Worm (Caenorhabditis elegans) whole organism, mixed stage, embryonic: Measurements from ENCODE around the gene pdcd-2.

ENCODE experiments used
- M03D4.4 ChIP-seq: sonication (generic microtip); optimal IDR thresholded peaks from 2 replicates; lab custom pipeline; 2017; ENCODE audit warnings: mild to moderate bottlenecking, missing genetic modification characterization, missing compliant biosample characterization
- bed-3 ChIP-seq: fragments of 200-800 bp; sonication (Bioruptor generic); optimal IDR thresholded peaks from 3 replicates; lab custom pipeline; 2018; ENCODE audit warnings: mild to moderate bottlenecking, missing genetic modification characterization, moderate library complexity, missing compliant biosample characterization
- ceh-39 ChIP-seq: fragments of 150-350 bp; optimal IDR thresholded peaks from 2 replicates; lab custom pipeline; 2014; ENCODE audit warnings: missing biosample characterization, missing genetic modification characterization
- ceh-43 ChIP-seq: fragments of 200-800 bp; sonication (Bioruptor generic); optimal IDR thresholded peaks from 2 replicates; lab custom pipeline; 2018; ENCODE audit warnings: mild to moderate bottlenecking, missing genetic modification characterization, moderate library complexity, missing compliant biosample characterization
- ceh-83 ChIP-seq: fragments of 200-800 bp; sonication (Bioruptor generic); optimal IDR thresholded peaks from 2 replicates; lab custom pipeline; 2018; ENCODE audit warnings: mild to moderate bottlenecking, missing genetic modification characterization, missing compliant biosample characterization
- cnd-1 ChIP-seq: fragments of 200-800 bp; sonication (Bioruptor generic); optimal IDR thresholded peaks from 2 replicates; lab custom pipeline; 2018; ENCODE audit warnings: mild to moderate bottlenecking, missing genetic modification characterization, missing compliant biosample characterization
- drap-1 ChIP-seq: fragments of 200-800 bp; sonication (Bioruptor generic); optimal IDR thresholded peaks from 3 replicates; lab custom pipeline; 2018; ENCODE audit warnings: mild to moderate bottlenecking, missing genetic modification characterization, missing compliant biosample characterization
- elt-1 ChIP-seq: sonication (generic microtip); optimal IDR thresholded peaks from 2 replicates; lab custom pipeline; 2017; ENCODE audit warnings: missing genetic modification characterization, mild to moderate bottlenecking, missing compliant biosample characterization, antibody characterized with exemption, moderate library complexity, borderline replicate concordance; ENCODE audit not compliant: insufficient read depth
- elt-3 ChIP-seq: fragments of 150-350 bp; optimal IDR thresholded peaks from 2 replicates; lab custom pipeline; 2014; ENCODE audit warnings: missing biosample characterization, missing genetic modification characterization
- ham-2 ChIP-seq: fragments of 200-800 bp; sonication (Bioruptor generic); optimal IDR thresholded peaks from 2 replicates; lab custom pipeline; 2018; ENCODE audit warnings: mild to moderate bottlenecking, missing genetic modification characterization, missing compliant biosample characterization
- hlh-1 ChIP-seq: fragments of 150-350 bp; optimal IDR thresholded peaks from 2 replicates; lab custom pipeline; 2014; ENCODE audit warnings: missing biosample characterization, missing genetic modification reagents, missing genetic modification characterization
- lin-13 ChIP-seq: fragments of 150-350 bp; optimal IDR thresholded peaks from 2 replicates; lab custom pipeline; 2014; ENCODE audit warnings: missing biosample characterization, missing genetic modification characterization
- lin-32 ChIP-seq: fragments of 200-800 bp; sonication (Bioruptor generic); optimal IDR thresholded peaks from 2 replicates; lab custom pipeline; 2018; ENCODE audit warnings: mild to moderate bottlenecking, missing genetic modification characterization, missing compliant biosample characterization
- lsy-2 ChIP-seq: fragments of 150-350 bp; optimal IDR thresholded peaks from 2 replicates; lab custom pipeline; 2014; ENCODE audit warnings: missing biosample characterization, missing genetic modification characterization
- mab-5 ChIP-seq: fragments of 150-350 bp; optimal IDR thresholded peaks from 2 replicates; lab custom pipeline; 2014; ENCODE audit warnings: missing biosample characterization, missing genetic modification characterization
- mep-1 ChIP-seq: fragments of 150-350 bp; optimal IDR thresholded peaks from 2 replicates; lab custom pipeline; 2017; ENCODE audit warnings: missing biosample characterization, missing genetic modification reagents, missing genetic modification characterization, inconsistent platforms
- mls-2 ChIP-seq: sonication (generic microtip); optimal IDR thresholded peaks from 2 replicates; lab custom pipeline; 2016; ENCODE audit warnings: mild to moderate bottlenecking, missing genetic modification characterization, moderate library complexity, missing compliant biosample characterization
- nhr-2 ChIP-seq: fragments of 150-350 bp; optimal IDR thresholded peaks from 2 replicates; lab custom pipeline; 2014; ENCODE audit warnings: missing biosample characterization, missing genetic modification characterization
- nhr-237 ChIP-seq: fragments of 150-350 bp; optimal IDR thresholded peaks from 2 replicates; lab custom pipeline; 2014; ENCODE audit warnings: missing biosample characterization, missing genetic modification characterization
- nhr-28 ChIP-seq: fragments of 150-350 bp; optimal IDR thresholded peaks from 2 replicates; lab custom pipeline; 2014; ENCODE audit warnings: missing biosample characterization, missing genetic modification characterization
- nhr-76 ChIP-seq: sonication (generic microtip); optimal IDR thresholded peaks from 2 replicates; lab custom pipeline; 2017; ENCODE audit warnings: missing biosample characterization, missing genetic modification characterization
- pha-4 ChIP-seq: fragments of 150-350 bp; optimal IDR thresholded peaks from 2 replicates; lab custom pipeline; 2018; ENCODE audit warnings: missing biosample characterization, missing genetic modification reagents, missing genetic modification characterization
- sem-2 ChIP-seq: fragments of 200-800 bp; sonication (Bioruptor generic); optimal IDR thresholded peaks from 2 replicates; lab custom pipeline; 2018; ENCODE audit warnings: mild to moderate bottlenecking, missing genetic modification characterization, missing compliant biosample characterization
- snpc-4 ChIP-seq: fragments of 150-350 bp; optimal IDR thresholded peaks from 2 replicates; lab custom pipeline; 2014; ENCODE audit warnings: missing biosample characterization, missing genetic modification characterization
- tbx-8 ChIP-seq: fragments of 200-800 bp; sonication (Bioruptor generic); optimal IDR thresholded peaks from 2 replicates; lab custom pipeline; 2018; ENCODE audit warnings: mild to moderate bottlenecking, missing genetic modification characterization, moderate library complexity, missing compliant biosample characterization
- unc-120 ChIP-seq: sonication (generic microtip); optimal IDR thresholded peaks from 2 replicates; lab custom pipeline; 2017; ENCODE audit warnings: missing genetic modification characterization, missing compliant biosample characterization; ENCODE audit not compliant: poor library complexity, severe bottlenecking
- unc-39 ChIP-seq: fragments of 150-350 bp; optimal IDR thresholded peaks from 2 replicates; lab custom pipeline; 2014; ENCODE audit warnings: missing biosample characterization, missing genetic modification characterization
- unc-62 ChIP-seq: fragments of 150-350 bp; optimal IDR thresholded peaks from 2 replicates; lab custom pipeline; 2014; ENCODE audit warnings: missing biosample characterization, missing genetic modification reagents, missing genetic modification characterization
- zip-8 ChIP-seq: fragments of 150-350 bp; optimal IDR thresholded peaks from 2 replicates; lab custom pipeline; 2014; ENCODE audit warnings: missing biosample characterization, missing genetic modification characterization
- ztf-11 ChIP-seq: fragments of 150-350 bp; optimal IDR thresholded peaks from 2 replicates; lab custom pipeline; 2014; ENCODE audit warnings: missing biosample characterization, missing genetic modification characterization

pdcd-2 gene

DNA sequence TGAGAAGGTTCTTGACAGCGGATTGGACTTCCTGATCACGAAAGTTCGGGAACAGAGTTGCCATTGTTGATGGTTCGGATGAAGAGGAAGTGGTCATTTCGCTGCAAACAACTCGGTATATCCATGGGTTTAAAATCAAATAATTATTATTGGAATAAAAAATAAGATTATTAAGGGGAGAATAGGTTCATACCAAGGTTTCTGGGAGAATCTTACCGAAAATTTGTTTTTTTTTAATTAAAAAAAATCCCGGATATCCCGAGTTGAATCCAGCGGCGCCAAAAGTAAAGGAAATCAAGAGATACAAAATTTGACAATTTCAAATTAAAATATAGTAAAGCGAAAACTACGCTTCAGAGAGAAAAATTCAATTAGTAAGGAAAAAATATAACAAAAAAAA, at the start of gene pdcd-2, which contains the start of gene R07E5.19:
Gene pdcd-2 (minus strand): TSS at position 102 of the 400 bp plus-strand sequence.
Gene R07E5.19 (minus strand): TSS at position 101 of the 400 bp plus-strand sequence.
- TF ChIP-seq ceh-39 (no peak), mep-1 (tag; lab: Kevin White, UChicago) (no peak), nhr-237 (no peak), unc-39 (no peak)
- TF ChIP-seq, all 35 proteins: peak for 0

ce11 chrIII:4467277-4467676, 49.4 kb upstream of the pdcd-2 start, which contains the start of gene ndg-4:
TSS of gene ndg-4 (minus strand) at chrIII:4467377.
- no peak for TF ChIP-seq ceh-83 (GFP tag; lab: Kevin White, UChicago)
- TF ChIP-seq mls-2 (tag; lab: Kevin White, UChicago), result no peak
- no peak for TF ChIP-seq lsy-2 (tag; lab: Kevin White, UChicago)
- no peak for TF ChIP-seq ceh-43
- no peak for TF ChIP-seq lin-13 (tag; lab: Kevin White, UChicago)
- no peak for TF ChIP-seq pha-4 (tag; lab: Kevin White, UChicago)
- TF ChIP-seq snpc-4, result no peak
- no peak for TF ChIP-seq ham-2
- no peak for TF ChIP-seq sem-2
- no peak for TF ChIP-seq zip-8 (tag; lab: Kevin White, UChicago)
- TF ChIP-seq unc-62 (GFP tag; lab: Kevin White, UChicago), result no peak
- no peak for TF ChIP-seq mep-1 (tag; lab: Kevin White, UChicago)

- no peak for TF ChIP-seq bed-3
- TF ChIP-seq elt-1 (tag; lab: Kevin White, UChicago), result no peak
- no peak for TF ChIP-seq snpc-4
- peak; percentile 93 for TF ChIP-seq nhr-2 (tag; lab: Kevin White, UChicago)
- no peak for TF ChIP-seq ceh-83 (GFP tag; lab: Kevin White, UChicago)
- TF ChIP-seq hlh-1 (tag; lab: Kevin White, UChicago), result no peak
- no peak for TF ChIP-seq nhr-76 (tag; lab: Kevin White, UChicago)
- TF ChIP-seq lin-32 (GFP tag; lab: Kevin White, UChicago), result peak; percentile 91
- TF ChIP-seq elt-3 (tag; lab: Kevin White, UChicago), result no peak
- TF ChIP-seq sem-2, result no peak
- no peak for TF ChIP-seq unc-39
- TF ChIP-seq tbx-8 (GFP tag; lab: Kevin White, UChicago), result no peak
- TF ChIP-seq ceh-43, result peak; percentile 87
- no peak for TF ChIP-seq lsy-2 (tag; lab: Kevin White, UChicago)
- peak; percentile 32 for TF ChIP-seq mls-2 (tag; lab: Kevin White, UChicago)
- TF ChIP-seq zip-8 (tag; lab: Kevin White, UChicago), result no peak
- TF ChIP-seq mep-1 (tag; lab: Kevin White, UChicago), result no peak
- TF ChIP-seq ztf-11 (tag; lab: Kevin White, UChicago), result no peak
- TF ChIP-seq lin-13 (tag; lab: Kevin White, UChicago), result no peak
- no peak for TF ChIP-seq ceh-39
- no peak for TF ChIP-seq unc-120 (tag; lab: Kevin White, UChicago)
- TF ChIP-seq ham-2, result no peak
- TF ChIP-seq nhr-28 (tag; lab: Kevin White, UChicago), result no peak
- TF ChIP-seq drap-1 (GFP tag; lab: Kevin White, UChicago), result no peak
- no peak for TF ChIP-seq pha-4 (tag; lab: Kevin White, UChicago)
Observed at ce11 chrIII:4461337-4461736, 43.5 kb upstream of the pdcd-2 start.

DNA sequence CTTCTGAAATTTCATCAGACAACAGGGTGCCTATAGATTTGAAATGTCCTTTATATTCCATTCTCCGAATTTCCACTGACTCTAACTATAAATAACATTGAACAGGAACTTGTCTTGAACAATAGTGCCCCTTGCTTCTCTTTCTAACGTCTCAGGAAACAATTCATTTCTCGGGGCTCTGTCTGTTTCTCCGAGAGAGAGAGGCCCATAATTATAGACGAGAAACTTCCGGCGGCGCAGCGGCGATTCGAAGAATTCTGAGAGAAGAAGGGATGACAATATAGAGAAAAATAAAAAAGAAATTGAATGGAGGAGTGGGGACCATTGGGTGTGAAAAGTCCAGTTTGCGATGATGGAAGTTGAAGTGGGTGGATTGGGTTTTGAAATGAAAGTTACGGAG, 42.4 kb upstream of the pdcd-2 start:
- TF ChIP-seq mab-5 (tag; lab: Kevin White, UChicago) (no peak), lin-32 (GFP tag; lab: Kevin White, UChicago) (no peak)
- TF ChIP-seq, all 35 proteins: peak for 0

DNA sequence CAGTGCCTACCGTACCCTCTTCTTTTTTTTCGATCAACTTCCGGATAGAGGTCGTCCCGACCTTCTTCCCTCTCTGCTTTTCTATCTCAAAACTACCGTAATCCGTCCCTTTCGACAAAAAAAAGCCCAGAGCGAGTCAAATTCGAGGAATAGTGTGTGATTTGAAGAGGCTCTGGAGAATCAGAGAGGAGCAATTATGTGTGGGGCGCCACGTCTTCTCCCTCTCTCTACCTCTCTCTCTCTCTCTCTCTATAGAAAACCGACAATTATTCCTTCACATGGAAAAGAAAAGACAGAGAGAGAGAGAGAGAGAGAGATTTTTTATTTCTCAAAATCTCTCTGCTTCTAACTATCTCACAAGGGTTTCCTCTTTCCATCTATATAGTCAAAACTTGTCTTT, 38.7 kb upstream of the pdcd-2 start:
- TF ChIP-seq lsy-2 (tag; lab: Kevin White, UChicago) (peak; percentile 51), ceh-43 (peak; percentile 96), bed-3 (no peak)

DNA sequence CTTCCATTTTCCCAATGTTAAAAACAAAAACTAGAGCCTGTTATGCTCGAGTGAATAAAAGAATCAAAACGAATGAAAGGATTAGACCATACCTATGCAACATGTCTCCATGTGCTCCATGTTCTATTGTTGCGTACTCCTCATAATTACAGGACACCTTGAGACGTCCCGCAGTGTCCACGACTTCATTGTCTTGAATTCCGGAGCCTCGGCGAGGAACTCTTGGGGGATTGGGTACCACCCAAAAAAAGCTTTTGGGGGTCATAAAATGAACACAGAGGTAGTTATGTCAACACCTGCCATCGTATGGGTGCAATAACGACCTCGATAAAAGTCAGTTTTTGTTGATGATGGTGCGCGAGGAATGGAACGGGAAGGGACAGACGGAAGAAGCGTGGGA, 37.1 kb upstream of the pdcd-2 start:
- TF ChIP-seq ceh-83 (GFP tag; lab: Kevin White, UChicago), result no peak
- peak; percentile 17 for TF ChIP-seq nhr-2 (tag; lab: Kevin White, UChicago)
- no peak for TF ChIP-seq bed-3
- TF ChIP-seq ceh-43, result peak; percentile 62
- TF ChIP-seq zip-8 (tag; lab: Kevin White, UChicago), result peak; percentile 4
- peak; percentile 7 for TF ChIP-seq cnd-1 (tag; lab: Kevin White, UChicago)
- TF ChIP-seq M03D4.4 (tag; lab: Kevin White, UChicago), result no peak
- peak; percentile 52 for TF ChIP-seq lin-32 (GFP tag; lab: Kevin White, UChicago)
- no peak for TF ChIP-seq unc-62 (GFP tag; lab: Kevin White, UChicago)
